Worm (Caenorhabditis elegans): Measurements from ENCODE around the gene T22G5.1.
A peak's percentile ranks its signal among the peaks of the same experiment; 100 is the strongest.

T22G5.1 gene

ce11 chrV:13907557-13908104, 31.0 kb downstream of the T22G5.1 start (continued):
- TF ChIP-seq cebp-1 (GFP tag; IDR thresholded peaks at IDR 0.05) (peak; percentile 77), cebp-1 (tag; optimal IDR thresholded peaks at IDR 0.05) (peak; percentile 94), snpc-1.1 (tag; optimal IDR thresholded peaks at IDR 0.05; ENCODE audit: insufficient read depth) (no peak), snpc-1.3 (tag; optimal IDR thresholded peaks at IDR 0.05; ENCODE audit: insufficient read depth) (no peak), F37B4.10 (GFP tag; IDR thresholded peaks at IDR 0.05) (peak; percentile 93; the same call in 1 of the 2 replicates), efl-1 (GFP tag; optimal IDR thresholded peaks at IDR 0.05) (no peak), F55B11.4 (tag; optimal IDR thresholded peaks at IDR 0.05; ENCODE audit: borderline replicate concordance, insufficient read depth) (no peak), let-526 (GFP tag; IDR thresholded peaks at IDR 0.05) (peak; percentile 84), let-607 (tag; optimal IDR thresholded peaks at IDR 0.05) (peak; percentile 4 to 34), lsl-1 (GFP tag; optimal IDR thresholded peaks at IDR 0.05) (no peak), F10E7.11 (tag; optimal IDR thresholded peaks at IDR 0.05) (peak; percentile 65), sdz-38 (tag; optimal IDR thresholded peaks at IDR 0.05) (no peak), T07F8.4 (tag; optimal IDR thresholded peaks at IDR 0.05) (no peak), aptf-3 (GFP tag; IDR thresholded peaks at IDR 0.05) (peak; percentile 88; the same call in 1 of the 2 replicates), ceh-100 (GFP tag; IDR thresholded peaks at IDR 0.05) (peak; percentile 54; the same call in 1 of the 2 replicates), hlh-12 (tag; optimal IDR thresholded peaks at IDR 0.05) (no peak), B0261.1 (tag; optimal IDR thresholded peaks at IDR 0.05) (no peak), ztf-26 (tag; optimal IDR thresholded peaks at IDR 0.05) (peak; percentile 86), ekl-4 (GFP tag; IDR thresholded peaks at IDR 0.05) (peak; percentile 68), nfya-1 (tag; optimal IDR thresholded peaks at IDR 0.05; ENCODE audit: borderline replicate concordance, insufficient read depth) (no peak), nfyb-1 (GFP tag; IDR thresholded peaks at IDR 0.05) (peak; percentile 95), nhr-120 (GFP tag; IDR thresholded peaks at IDR 0.05) (no peak), mes-4 (tag; optimal IDR thresholded peaks at IDR 0.05) (no peak), hlh-26 (GFP tag; conservative IDR thresholded peaks at IDR 0.05) (no peak), akir-1 (GFP tag; optimal IDR thresholded peaks at IDR 0.05) (no peak), xnd-1 (tag; optimal IDR thresholded peaks at IDR 0.05) (no peak), K11D2.4 (GFP tag; IDR thresholded peaks at IDR 0.05) (peak; percentile 84), Y53G8AR.9 (GFP tag; conservative IDR thresholded peaks at IDR 0.05) (peak; percentile 95), mel-28 (tag; optimal IDR thresholded peaks at IDR 0.05; ENCODE audit: borderline replicate concordance) (peak; percentile 88), F52B5.7 (tag; optimal IDR thresholded peaks at IDR 0.05) (peak; percentile 92), hmg-1.2 (GFP tag; IDR thresholded peaks at IDR 0.05) (peak; percentile 56), ceh-58 (GFP tag; IDR thresholded peaks at IDR 0.05) (no peak), B0035.1 (tag; optimal IDR thresholded peaks at IDR 0.05) (peak; percentile 69), lin-35 (GFP tag; optimal IDR thresholded peaks at IDR 0.05) (peak in 1 of 3 experiments; percentile 55), ceh-91 (GFP tag; IDR thresholded peaks at IDR 0.05) (no peak), mcd-1 (GFP tag; IDR thresholded peaks at IDR 0.05) (peak; percentile 70), ccch-3 (GFP tag; optimal IDR thresholded peaks at IDR 0.05) (no peak), egl-18 (GFP tag; IDR thresholded peaks at IDR 0.05) (no peak), B0019.2 (GFP tag; conservative IDR thresholded peaks at IDR 0.05) (no peak; the same call in 1 of the 2 replicates), pbrm-1 (GFP tag; IDR thresholded peaks at IDR 0.05) (peak; percentile 61; the same call in 1 of the 2 replicates), hmg-20 (GFP tag; IDR thresholded peaks at IDR 0.05) (peak; percentile 62; the same call in 1 of the 2 replicates), ceh-27 (GFP tag; optimal IDR thresholded peaks at IDR 0.05) (peak; percentile 41), ztf-3 (GFP tag; optimal IDR thresholded peaks at IDR 0.05) (peak; percentile 47), madf-8 (GFP tag; conservative IDR thresholded peaks at IDR 0.05) (no peak), nhr-179 (tag; optimal IDR thresholded peaks at IDR 0.05) (no peak), sptf-2 (GFP tag; optimal IDR thresholded peaks at IDR 0.05) (no peak), ztf-28 (GFP tag; IDR thresholded peaks at IDR 0.05) (0 out of 2 replicates have a peak, but pooled peaks have one; percentile 75)

Data from whole organism, young adult.